Worm (Caenorhabditis elegans) whole organism, L4 larva: ENCODE measurements around the gene T19C3.2.

ENCODE experiments used
- aha-1 ChIP-seq: fragments of 150-350 bp; peaks from one replicate; lab custom pipeline; 2014; ENCODE audit warnings: missing biosample characterization, missing genetic modification characterization
- ceh-82 ChIP-seq: sonication (generic microtip); optimal IDR thresholded peaks from 2 replicates; lab custom pipeline; 2017; ENCODE audit warnings: missing biosample characterization, missing genetic modification characterization
- ces-1 ChIP-seq: fragments of 150-350 bp; sonication (generic microtip); optimal IDR thresholded peaks from 4 replicates; lab custom pipeline; 2014; ENCODE audit warnings: missing biosample characterization, missing genetic modification reagents, missing genetic modification characterization
- egl-27 ChIP-seq: sonication (generic microtip); optimal IDR thresholded peaks from 3 replicates; lab custom pipeline; 2017; ENCODE audit warnings: missing biosample characterization, missing genetic modification reagents, missing genetic modification characterization
- hif-1 ChIP-seq, 2 experiments: sonication (generic microtip); optimal IDR thresholded peaks; 2 replicates each; lab custom pipeline; 2016 to 2017; ENCODE audit warnings: missing compliant biosample characterization in 2 of 2, missing genetic modification characterization in 2 of 2, missing genetic modification reagents in 2 of 2, missing genotype in 2 of 2, mild to moderate bottlenecking in 1 of 2
- jun-1 ChIP-seq: fragments of 150-350 bp; optimal IDR thresholded peaks from 2 replicates; lab custom pipeline; 2014; ENCODE audit warnings: missing biosample characterization, missing genetic modification reagents, missing genetic modification characterization
- lin-39 ChIP-seq: fragments of 150-350 bp; optimal IDR thresholded peaks from 2 replicates; lab custom pipeline; 2014; ENCODE audit warnings: missing biosample characterization, missing genetic modification reagents, missing genetic modification characterization
- mes-2 ChIP-seq: sonication (generic microtip); optimal IDR thresholded peaks from 2 replicates; lab custom pipeline; 2016; ENCODE audit warnings: missing genotype, mild to moderate bottlenecking, missing genetic modification characterization, missing compliant biosample characterization; ENCODE audit not compliant: poor library complexity, severe bottlenecking
- unc-62 ChIP-seq, 3 experiments: fragments of 150-350 bp in 1 of 3; sonication (generic microtip); optimal IDR thresholded peaks in 2 of 3; peaks in 1 of 3; 1 replicate in 1 of 3; 2 replicates in 2 of 3; lab custom pipeline; 2014 to 2017; ENCODE audit warnings: missing biosample characterization in 3 of 3, missing genetic modification characterization in 3 of 3, missing genetic modification reagents in 3 of 3, missing genotype in 1 of 3
- zip-11 ChIP-seq: fragments of 200-800 bp; sonication (Bioruptor generic); IDR thresholded peaks from 2 replicates; pipeline ENCODE4 v1.3.6; 2022; ENCODE audit warnings: missing genetic modification characterization, missing compliant biosample characterization

DNA sequence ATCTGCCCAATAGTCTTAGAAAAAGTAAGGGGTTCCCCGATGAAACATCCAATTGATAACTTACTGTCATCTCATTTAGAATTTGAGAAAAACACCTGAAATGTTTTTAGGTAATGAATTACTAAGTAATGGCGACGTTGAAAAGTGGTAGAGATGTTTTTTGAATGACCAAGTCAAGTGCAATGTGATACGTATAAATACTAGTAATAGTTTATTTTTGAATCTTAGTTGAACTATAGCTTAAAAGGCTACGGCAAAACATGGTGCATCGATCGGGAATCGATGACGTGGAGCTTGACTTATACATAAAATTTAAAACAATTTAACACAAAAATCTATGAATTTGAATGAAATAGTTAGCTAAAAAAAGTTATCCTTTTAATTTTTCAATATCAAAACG, 7.8 kb downstream of the T19C3.2 start, which contains the start of gene best-17:
- TF ChIP-seq unc-62 (GFP tag; optimal IDR thresholded peaks at IDR 0.05 in 1 of 2; lab: Kevin White, UChicago) (no peak), unc-62 (tag; optimal IDR thresholded peaks at IDR 0.05; lab: Kevin White, UChicago) (no peak), ces-1 (no peak), egl-27 (tag; lab: Kevin White, UChicago) (no peak), mes-2 (no peak), jun-1 (tag; lab: Kevin White, UChicago) (no peak), zip-11 (no peak), aha-1 (no peak), hif-1 (tag; optimal IDR thresholded peaks at IDR 0.05; lab: Kevin White, UChicago) (no peak), ceh-82 (tag; lab: Kevin White, UChicago) (no peak), lin-39 (tag; lab: Kevin White, UChicago) (no peak)
